Worm (Caenorhabditis elegans) whole organism, early embryonic: ENCODE measurements around the gene oac-22.

Source experiments
- B0310.2 ChIP-seq: sonication (generic microtip); optimal IDR thresholded peaks from 2 replicates; lab custom pipeline; 2016; ENCODE audit warnings: mild to moderate bottlenecking, missing genetic modification characterization, missing compliant biosample characterization
- F13C5.2 ChIP-seq: sonication (generic microtip); optimal IDR thresholded peaks from 2 replicates; lab custom pipeline; 2017; ENCODE audit warnings: mild to moderate bottlenecking, missing genetic modification characterization, inconsistent platforms, missing compliant biosample characterization
- aly-1 ChIP-seq: sonication (generic microtip); optimal IDR thresholded peaks from 2 replicates; lab custom pipeline; 2016; ENCODE audit warnings: missing genetic modification characterization, missing compliant biosample characterization
- ama-1 ChIP-seq: fragments of 150-350 bp; optimal IDR thresholded peaks from 2 replicates; lab custom pipeline; 2014
- ceh-13 ChIP-seq: fragments of 200-800 bp; sonication (Bioruptor generic); optimal IDR thresholded peaks from 2 replicates; lab custom pipeline; 2018; ENCODE audit warnings: mild to moderate bottlenecking, missing genetic modification characterization, missing compliant biosample characterization
- ceh-36 ChIP-seq: sonication (generic microtip); optimal IDR thresholded peaks from 2 replicates; lab custom pipeline; 2016; ENCODE audit warnings: missing genetic modification characterization, inconsistent platforms, missing compliant biosample characterization
- ets-7 ChIP-seq: sonication (generic microtip); optimal IDR thresholded peaks from 2 replicates; lab custom pipeline; 2016; ENCODE audit warnings: missing genotype, missing genetic modification characterization, missing compliant biosample characterization
- flt-1 ChIP-seq: fragments of 200-800 bp; sonication (Bioruptor generic); IDR thresholded peaks from 2 replicates; pipeline ENCODE4 v1.3.6; 2022; ENCODE audit warnings: missing genetic modification characterization, missing compliant biosample characterization
- hmbx-1 ChIP-seq: sonication (generic microtip); optimal IDR thresholded peaks from 2 replicates; lab custom pipeline; 2016; ENCODE audit warnings: mild to moderate bottlenecking, missing genetic modification characterization, missing compliant biosample characterization
- hmg-4 ChIP-seq: fragments of 200-800 bp; sonication (Bioruptor generic); optimal IDR thresholded peaks from 2 replicates; lab custom pipeline; 2018; ENCODE audit warnings: mild to moderate bottlenecking, missing genetic modification characterization, missing compliant biosample characterization
- hnd-1 ChIP-seq: sonication (generic microtip); optimal IDR thresholded peaks from 2 replicates; lab custom pipeline; 2016; ENCODE audit warnings: missing genetic modification characterization, missing compliant biosample characterization
- pes-1 ChIP-seq: fragments of 200-800 bp; sonication (Bioruptor generic); IDR thresholded peaks from 2 replicates; pipeline ENCODE4 v1.3.6; 2022; ENCODE audit warnings: missing genetic modification reagents, missing genetic modification characterization, missing compliant biosample characterization
- scrt-1 ChIP-seq: fragments of 200-800 bp; sonication (Bioruptor generic); IDR thresholded peaks from 2 replicates; pipeline ENCODE4 v1.3.6; 2022; ENCODE audit warnings: missing genetic modification characterization, missing compliant biosample characterization
- sea-1 ChIP-seq: fragments of 200-800 bp; sonication (Bioruptor generic); conservative IDR thresholded peaks from 2 replicates; pipeline ENCODE4 v1.3.6; 2022; ENCODE audit warnings: missing genetic modification characterization, missing compliant biosample characterization
- tbx-11 ChIP-seq: fragments of 200-800 bp; sonication (Bioruptor generic); IDR thresholded peaks from 2 replicates; pipeline ENCODE4 v1.3.6; 2022; ENCODE audit warnings: missing genetic modification characterization, missing compliant biosample characterization
- tbx-37 ChIP-seq: fragments of 200-800 bp; sonication (Bioruptor generic); conservative IDR thresholded peaks from 2 replicates; pipeline ENCODE4 v1.3.6; 2022; ENCODE audit warnings: missing genetic modification reagents, missing genetic modification characterization, missing compliant biosample characterization
- tra-4 ChIP-seq: sonication (generic microtip); optimal IDR thresholded peaks from 2 replicates; lab custom pipeline; 2017; ENCODE audit warnings: missing genetic modification characterization, missing compliant biosample characterization

The oac-22 gene

DNA sequence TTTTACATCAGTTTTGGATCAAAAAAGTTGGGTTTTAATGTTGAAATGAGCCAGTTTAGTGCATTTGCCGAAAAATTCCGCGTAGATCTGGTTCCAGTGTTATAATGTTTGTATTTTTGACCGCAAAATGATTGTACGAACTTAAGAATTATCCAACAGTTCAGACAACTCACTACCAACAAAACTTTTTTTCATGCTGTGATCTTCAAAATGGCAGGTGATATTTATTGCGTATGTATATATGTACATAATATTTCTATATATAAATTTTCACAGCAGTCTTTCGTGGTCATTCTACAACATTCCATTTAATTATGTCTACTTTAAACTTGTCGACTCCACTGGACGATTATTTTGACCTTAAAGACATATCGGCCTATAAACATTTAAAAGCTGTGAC is 29.8 kb downstream of the oac-22 start, which contains the start of gene srz-20:
TSS of gene srz-20 (plus strand) at position 301 of the 400 bp plus-strand sequence.
- TF ChIP-seq ceh-36 = no peak
- no peak for TF ChIP-seq B0310.2 (tag; lab: Kevin White, UChicago)
- no peak for TF ChIP-seq hnd-1 (tag; lab: Kevin White, UChicago)
- TF ChIP-seq scrt-1 (GFP tag; lab: Robert Waterston, UW) = no peak
- no peak for TF ChIP-seq pes-1
- TF ChIP-seq ets-7 (tag; lab: Kevin White, UChicago) = no peak
- no peak for TF ChIP-seq flt-1 (GFP tag; lab: Robert Waterston, UW)
- no peak for TF ChIP-seq ama-1 (lab: Kevin White, UChicago)
- TF ChIP-seq hmg-4 (GFP tag; lab: Kevin White, UChicago) = no peak
- no peak for TF ChIP-seq aly-1 (tag; lab: Kevin White, UChicago)
- TF ChIP-seq tbx-37 (GFP tag; lab: Robert Waterston, UW) = no peak

DNA sequence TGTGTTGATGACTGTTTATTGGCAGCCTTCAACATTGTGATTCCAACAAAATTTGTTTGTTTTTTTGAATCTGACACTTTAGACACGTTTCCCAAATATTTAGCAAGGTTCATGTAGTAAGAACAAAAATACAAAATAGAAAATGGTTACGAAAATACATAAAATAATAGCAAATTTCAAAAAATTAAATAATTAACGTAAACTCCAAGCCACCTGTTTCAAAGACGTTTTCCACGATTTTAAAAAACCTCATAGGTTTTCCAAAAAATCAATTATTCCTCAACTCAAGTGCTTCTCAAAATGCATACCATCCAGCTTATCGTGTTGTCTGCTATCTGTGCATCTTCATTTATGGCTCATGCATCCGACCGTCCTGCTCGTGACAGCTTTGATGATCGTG is 31.9 kb downstream of the oac-22 start, which contains the start of gene F56D6.14:
TSS of gene F56D6.14 (plus strand) at position 301 of the 400 bp plus-strand sequence.
- TF ChIP-seq flt-1 (GFP tag; lab: Robert Waterston, UW) = no peak
- no peak for TF ChIP-seq tbx-37 (GFP tag; lab: Robert Waterston, UW)
- TF ChIP-seq hmbx-1 (tag; lab: Kevin White, UChicago) = no peak
- TF ChIP-seq tra-4 (tag; lab: Kevin White, UChicago) = no peak

DNA sequence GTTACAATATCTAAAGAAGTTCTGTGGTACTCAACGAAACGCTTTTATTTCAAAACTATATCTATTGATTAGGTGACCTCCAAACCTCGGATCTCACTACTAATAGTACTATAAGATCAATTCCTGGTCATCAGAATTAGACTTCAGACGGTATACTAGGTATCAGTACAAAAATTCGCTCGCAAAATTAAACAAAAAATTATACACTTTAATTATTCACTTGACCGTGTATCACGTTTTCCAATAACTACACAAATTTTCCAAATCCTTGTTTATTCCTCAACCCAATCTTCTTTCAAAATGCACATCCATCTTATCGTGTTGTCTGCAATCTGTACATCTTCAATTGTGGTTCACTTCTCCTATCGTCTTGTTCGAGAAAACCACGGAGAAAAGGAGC is 32.7 kb downstream of the oac-22 start, which contains the start of gene F56D6.23:
TSS of gene F56D6.23 (plus strand) at position 301 of the 400 bp plus-strand sequence.
- TF ChIP-seq ceh-36 = no peak
- no peak for TF ChIP-seq hnd-1 (tag; lab: Kevin White, UChicago)
- TF ChIP-seq hmbx-1 (tag; lab: Kevin White, UChicago) = no peak
- TF ChIP-seq flt-1 (GFP tag; lab: Robert Waterston, UW) = no peak
- no peak for TF ChIP-seq tbx-11 (GFP tag; lab: Robert Waterston, UW)
- TF ChIP-seq B0310.2 (tag; lab: Kevin White, UChicago) = no peak
- TF ChIP-seq aly-1 (tag; lab: Kevin White, UChicago) = no peak
- no peak for TF ChIP-seq scrt-1 (GFP tag; lab: Robert Waterston, UW)
- TF ChIP-seq tra-4 (tag; lab: Kevin White, UChicago) = no peak
- TF ChIP-seq F13C5.2 (tag; lab: Kevin White, UChicago) = no peak
- TF ChIP-seq sea-1 = no peak
- no peak for TF ChIP-seq tbx-37 (GFP tag; lab: Robert Waterston, UW)
- no peak for TF ChIP-seq ceh-13 (GFP tag; lab: Kevin White, UChicago)
- TF ChIP-seq pes-1 = no peak
- no peak for TF ChIP-seq hmg-4 (GFP tag; lab: Kevin White, UChicago)
- TF ChIP-seq ama-1 (lab: Kevin White, UChicago) = no peak
- no peak for TF ChIP-seq ets-7 (tag; lab: Kevin White, UChicago)

DNA sequence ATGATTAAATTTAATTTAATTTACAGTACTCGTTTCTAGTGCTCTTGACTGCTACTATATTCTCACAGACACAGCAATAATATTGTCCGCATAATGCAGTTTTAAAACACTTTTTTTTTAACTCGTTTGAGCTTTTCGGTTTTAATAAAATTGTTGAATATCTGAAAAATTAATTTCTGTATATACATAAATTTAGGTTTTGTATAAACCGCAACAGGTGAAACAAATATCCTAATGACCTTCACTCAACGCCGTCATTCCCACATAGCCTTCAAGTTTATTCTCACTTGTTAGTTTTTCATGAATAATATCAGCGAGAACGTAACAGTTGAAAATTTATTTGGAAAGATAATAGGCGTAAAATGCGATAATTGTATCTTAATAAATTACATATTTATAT is 34.0 kb downstream of the oac-22 start, which contains the start of gene srz-19:
TSS of gene srz-19 (plus strand) at position 301 of the 400 bp plus-strand sequence.
- TF ChIP-seq sea-1 = no peak
- no peak for TF ChIP-seq B0310.2 (tag; lab: Kevin White, UChicago)
- TF ChIP-seq pes-1 = no peak
- TF ChIP-seq tbx-11 (GFP tag; lab: Robert Waterston, UW) = no peak
- TF ChIP-seq ama-1 (lab: Kevin White, UChicago) = no peak
- TF ChIP-seq hmg-4 (GFP tag; lab: Kevin White, UChicago) = no peak
- no peak for TF ChIP-seq ceh-36
- no peak for TF ChIP-seq tra-4 (tag; lab: Kevin White, UChicago)
- no peak for TF ChIP-seq flt-1 (GFP tag; lab: Robert Waterston, UW)
- no peak for TF ChIP-seq hnd-1 (tag; lab: Kevin White, UChicago)
- no peak for TF ChIP-seq hmbx-1 (tag; lab: Kevin White, UChicago)
- no peak for TF ChIP-seq F13C5.2 (tag; lab: Kevin White, UChicago)
- no peak for TF ChIP-seq aly-1 (tag; lab: Kevin White, UChicago)
- TF ChIP-seq ets-7 (tag; lab: Kevin White, UChicago) = no peak
- no peak for TF ChIP-seq tbx-37 (GFP tag; lab: Robert Waterston, UW)
- no peak for TF ChIP-seq scrt-1 (GFP tag; lab: Robert Waterston, UW)
- no peak for TF ChIP-seq ceh-13 (GFP tag; lab: Kevin White, UChicago)

DNA sequence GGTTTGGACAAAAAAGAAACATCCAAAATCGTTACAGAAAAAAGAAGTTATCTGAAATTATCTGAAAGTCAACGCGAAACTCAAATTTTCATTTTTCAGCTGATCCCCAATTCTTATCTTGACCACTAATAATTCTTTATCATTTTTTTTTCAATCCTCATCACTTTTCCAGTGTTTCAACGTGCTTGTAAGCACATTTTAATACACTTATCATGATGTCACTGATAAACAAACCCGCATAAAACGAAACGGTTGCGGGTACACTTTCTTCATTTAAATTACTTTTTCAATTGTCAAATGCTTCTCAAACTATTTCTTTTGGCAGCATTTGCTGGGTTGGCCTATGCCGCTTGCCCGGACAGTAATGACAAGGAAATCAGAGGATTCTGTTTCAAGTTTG is 36.4 kb downstream of the oac-22 start, which contains the start of gene clec-67:
TSS of gene clec-67 (plus strand) at position 268 of the 400 bp plus-strand sequence.
- TF ChIP-seq flt-1 (GFP tag; lab: Robert Waterston, UW) (no peak), sea-1 (no peak), scrt-1 (GFP tag; lab: Robert Waterston, UW) (no peak), F13C5.2 (tag; lab: Kevin White, UChicago) (no peak), tbx-37 (GFP tag; lab: Robert Waterston, UW) (no peak), ceh-13 (GFP tag; lab: Kevin White, UChicago) (no peak), hmg-4 (GFP tag; lab: Kevin White, UChicago) (no peak), hmbx-1 (tag; lab: Kevin White, UChicago) (no peak), hnd-1 (tag; lab: Kevin White, UChicago) (no peak), ama-1 (lab: Kevin White, UChicago) (no peak), tbx-11 (GFP tag; lab: Robert Waterston, UW) (no peak), pes-1 (no peak), ceh-36 (no peak), aly-1 (tag; lab: Kevin White, UChicago) (no peak), B0310.2 (tag; lab: Kevin White, UChicago) (no peak), tra-4 (tag; lab: Kevin White, UChicago) (no peak), ets-7 (tag; lab: Kevin White, UChicago) (no peak)

DNA sequence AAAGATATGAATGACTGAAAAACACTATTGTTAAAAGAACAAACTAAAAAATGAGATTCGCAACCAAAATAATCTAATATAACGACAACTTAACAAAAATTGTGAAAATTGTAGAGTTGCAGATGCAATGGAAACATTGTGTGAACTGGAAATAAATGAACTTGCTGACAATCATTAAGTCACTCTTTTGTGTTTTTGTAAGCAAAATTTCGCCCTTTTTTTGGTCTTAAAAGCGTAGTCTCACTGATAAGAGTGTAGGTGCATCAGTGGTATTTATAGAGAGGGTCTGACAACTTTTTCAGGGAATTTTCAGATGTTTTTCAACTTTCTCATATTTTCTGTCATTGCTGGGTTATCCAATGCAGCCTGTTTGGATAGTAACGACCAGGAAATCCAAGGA is 40.6 kb downstream of the oac-22 start, which contains the start of gene clec-68:
TSS of gene clec-68 (plus strand) at position 301 of the 400 bp plus-strand sequence.
- TF ChIP-seq ets-7 (tag; lab: Kevin White, UChicago) (no peak), tbx-37 (GFP tag; lab: Robert Waterston, UW) (no peak), flt-1 (GFP tag; lab: Robert Waterston, UW) (no peak), B0310.2 (tag; lab: Kevin White, UChicago) (no peak), sea-1 (no peak), F13C5.2 (tag; lab: Kevin White, UChicago) (no peak), hnd-1 (tag; lab: Kevin White, UChicago) (no peak), pes-1 (no peak), tra-4 (tag; lab: Kevin White, UChicago) (no peak), hmbx-1 (tag; lab: Kevin White, UChicago) (no peak), hmg-4 (GFP tag; lab: Kevin White, UChicago) (no peak), aly-1 (tag; lab: Kevin White, UChicago) (no peak), tbx-11 (GFP tag; lab: Robert Waterston, UW) (no peak)
